Worm (Caenorhabditis elegans) whole organism, L4 larva: Measurements from ENCODE around the gene T05D4.5.

Experiments
- D1046.2 ChIP-seq: fragments of 200-800 bp; sonication (Bioruptor generic); IDR thresholded peaks from 2 replicates; pipeline ENCODE4 v1.3.6; 2022; ENCODE audit warnings: missing genetic modification characterization, missing compliant biosample characterization
- F49E8.2 ChIP-seq: sonication (generic microtip); optimal IDR thresholded peaks from 2 replicates; lab custom pipeline; 2016; ENCODE audit warnings: missing compliant biosample characterization, mild to moderate bottlenecking, missing genetic modification characterization, borderline replicate concordance
- T20F7.1 ChIP-seq: fragments of 200-800 bp; sonication (Bioruptor generic); optimal IDR thresholded peaks from 2 replicates; lab custom pipeline; 2018; ENCODE audit warnings: mild to moderate bottlenecking, missing genetic modification characterization, missing compliant biosample characterization
- aha-1 ChIP-seq: fragments of 150-350 bp; peaks from one replicate; lab custom pipeline; 2014; ENCODE audit warnings: missing biosample characterization, missing genetic modification characterization
- aly-2 ChIP-seq: sonication (generic microtip); optimal IDR thresholded peaks from 2 replicates; lab custom pipeline; 2018; ENCODE audit warnings: missing biosample characterization, missing genetic modification characterization
- ama-1 ChIP-seq: fragments of 150-350 bp; optimal IDR thresholded peaks from 2 replicates; lab custom pipeline; 2014; ENCODE audit warnings: inconsistent platforms, mixed read lengths
- attf-4 ChIP-seq: sonication (generic microtip); optimal IDR thresholded peaks from 3 replicates; lab custom pipeline; 2017; ENCODE audit warnings: missing biosample characterization, missing genetic modification characterization
- ceh-20 ChIP-seq: fragments of 200-800 bp; sonication (Bioruptor generic); IDR thresholded peaks from 2 replicates; pipeline ENCODE4 v1.3.6; 2022; ENCODE audit warnings: missing genetic modification reagents, missing genetic modification characterization, missing compliant biosample characterization
- ceh-28 ChIP-seq: fragments of 150-350 bp; optimal IDR thresholded peaks from 2 replicates; lab custom pipeline; 2014; ENCODE audit warnings: missing biosample characterization, missing genetic modification reagents, missing genetic modification characterization
- ceh-44 ChIP-seq: fragments of 200-800 bp; sonication (Bioruptor generic); IDR thresholded peaks from 2 replicates; pipeline ENCODE4 v1.3.6; 2022; ENCODE audit warnings: missing genetic modification reagents, missing genetic modification characterization, missing compliant biosample characterization
- ceh-62 ChIP-seq: sonication (generic microtip); optimal IDR thresholded peaks from 2 replicates; lab custom pipeline; 2017; ENCODE audit warnings: missing biosample characterization, missing genetic modification characterization
- ctbp-1 ChIP-seq: fragments of 200-800 bp; sonication (Bioruptor generic); IDR thresholded peaks from 2 replicates; pipeline ENCODE4 v1.3.6; 2022; ENCODE audit warnings: missing genetic modification reagents, missing genetic modification characterization, missing compliant biosample characterization
- daf-16 ChIP-seq, 3 experiments: sonication (generic microtip); optimal IDR thresholded peaks; 2 replicates each; lab custom pipeline; 2016 to 2017; ENCODE audit warnings: missing genetic modification characterization in 3 of 3, missing genetic modification reagents in 3 of 3, mild to moderate bottlenecking in 2 of 3, missing compliant biosample characterization in 2 of 3, missing biosample characterization in 1 of 3, moderate library complexity in 1 of 3
- daf-19 ChIP-seq: fragments of 200-800 bp; sonication (Bioruptor generic); conservative IDR thresholded peaks from 2 replicates; pipeline ENCODE4 v1.3.6; 2022; ENCODE audit warnings: missing genetic modification characterization, missing compliant biosample characterization
- daf-8 ChIP-seq: fragments of 200-800 bp; sonication (Bioruptor generic); IDR thresholded peaks from 2 replicates; pipeline ENCODE4 v1.3.6; 2022; ENCODE audit warnings: missing genetic modification characterization, missing compliant biosample characterization
- dmd-6 ChIP-seq: fragments of 200-800 bp; sonication (Bioruptor generic); IDR thresholded peaks from 2 replicates; pipeline ENCODE4 v1.3.6; 2022; ENCODE audit warnings: missing genetic modification reagents, missing genetic modification characterization, missing compliant biosample characterization
- duxl-1 ChIP-seq: sonication (generic microtip); optimal IDR thresholded peaks from 2 replicates; lab custom pipeline; 2016; ENCODE audit warnings: mild to moderate bottlenecking, missing genetic modification characterization, moderate library complexity, missing compliant biosample characterization; ENCODE audit not compliant: poor library complexity
- dve-1 ChIP-seq: sonication (generic microtip); optimal IDR thresholded peaks from 2 replicates; lab custom pipeline; 2017; ENCODE audit warnings: antibody characterized with exemption, mild to moderate bottlenecking, missing genetic modification characterization, missing compliant biosample characterization; ENCODE audit not compliant: insufficient read depth
- egl-27 ChIP-seq: sonication (generic microtip); optimal IDR thresholded peaks from 3 replicates; lab custom pipeline; 2017; ENCODE audit warnings: missing biosample characterization, missing genetic modification reagents, missing genetic modification characterization
- gei-8 ChIP-seq: fragments of 200-800 bp; sonication (Bioruptor generic); optimal IDR thresholded peaks from 2 replicates; lab custom pipeline; 2018; ENCODE audit warnings: mild to moderate bottlenecking, missing genetic modification characterization, missing compliant biosample characterization
- hif-1 ChIP-seq, 2 experiments: sonication (generic microtip); optimal IDR thresholded peaks; 2 replicates each; lab custom pipeline; 2016 to 2017; ENCODE audit warnings: missing compliant biosample characterization in 2 of 2, missing genetic modification characterization in 2 of 2, missing genetic modification reagents in 2 of 2, missing genotype in 2 of 2, mild to moderate bottlenecking in 1 of 2
- hlh-11 ChIP-seq: fragments of 200-800 bp; sonication (Bioruptor generic); optimal IDR thresholded peaks from 2 replicates; lab custom pipeline; 2018; ENCODE audit warnings: mild to moderate bottlenecking, missing genetic modification characterization, missing compliant biosample characterization
- hlh-30 ChIP-seq: sonication (generic microtip); optimal IDR thresholded peaks from 2 replicates; lab custom pipeline; 2017; ENCODE audit warnings: antibody characterized with exemption, mild to moderate bottlenecking, missing genetic modification characterization, missing compliant biosample characterization; ENCODE audit not compliant: insufficient read depth
- lim-7 ChIP-seq: fragments of 200-800 bp; sonication (Bioruptor generic); IDR thresholded peaks from 2 replicates; pipeline ENCODE4 v1.3.6; 2022; ENCODE audit warnings: missing genetic modification characterization, missing compliant biosample characterization
- lin-13 ChIP-seq: fragments of 150-350 bp; optimal IDR thresholded peaks from 2 replicates; lab custom pipeline; 2014; ENCODE audit warnings: missing biosample characterization, missing genetic modification reagents, missing genetic modification characterization
- lin-29 ChIP-seq: fragments of 200-800 bp; sonication (Bioruptor generic); IDR thresholded peaks from 2 replicates; pipeline ENCODE4 v1.3.6; 2022; ENCODE audit warnings: missing genetic modification reagents, missing genetic modification characterization, missing compliant biosample characterization
- lin-39 ChIP-seq: fragments of 150-350 bp; optimal IDR thresholded peaks from 2 replicates; lab custom pipeline; 2014; ENCODE audit warnings: missing biosample characterization, missing genetic modification reagents, missing genetic modification characterization
- lsy-2 ChIP-seq, 2 experiments: fragments of 150-350 bp in 1 of 2; sonication (generic microtip) in 1 of 2; optimal IDR thresholded peaks; 2 replicates each; lab custom pipeline; 2014 to 2017; ENCODE audit warnings: missing biosample characterization in 2 of 2, missing genetic modification characterization in 2 of 2
- mdt-29 ChIP-seq: fragments of 200-800 bp; sonication (Bioruptor generic); IDR thresholded peaks from 2 replicates; pipeline ENCODE4 v1.3.6; 2022; ENCODE audit warnings: missing genetic modification reagents, missing genetic modification characterization, missing compliant biosample characterization
- mep-1 ChIP-seq: fragments of 150-350 bp; sonication (generic microtip); optimal IDR thresholded peaks from 3 replicates; lab custom pipeline; 2014; ENCODE audit warnings: missing biosample characterization, missing genetic modification characterization
- nhr-102 ChIP-seq: sonication (generic microtip); optimal IDR thresholded peaks from 2 replicates; lab custom pipeline; 2016; ENCODE audit warnings: mild to moderate bottlenecking, missing genetic modification characterization, moderate library complexity, missing compliant biosample characterization
- nhr-28 ChIP-seq: fragments of 150-350 bp; optimal IDR thresholded peaks from 2 replicates; lab custom pipeline; 2014; ENCODE audit warnings: missing biosample characterization, missing genetic modification characterization
- pqm-1 ChIP-seq: sonication (generic microtip); optimal IDR thresholded peaks from 2 replicates; lab custom pipeline; 2017; ENCODE audit warnings: missing biosample characterization, missing genetic modification characterization
- rbr-2 ChIP-seq: sonication (generic microtip); optimal IDR thresholded peaks from 2 replicates; lab custom pipeline; 2016; ENCODE audit warnings: missing genotype, missing genetic modification characterization, missing compliant biosample characterization
- saeg-2 ChIP-seq: fragments of 200-800 bp; sonication (Bioruptor generic); IDR thresholded peaks from 2 replicates; pipeline ENCODE4 v1.3.6; 2022; ENCODE audit warnings: missing genetic modification reagents, missing genetic modification characterization, missing compliant biosample characterization
- unc-130 ChIP-seq: sonication (generic microtip); optimal IDR thresholded peaks from 2 replicates; lab custom pipeline; 2016; ENCODE audit warnings: missing genetic modification reagents, missing genetic modification characterization, missing compliant biosample characterization
- unc-62 ChIP-seq, 3 experiments: fragments of 150-350 bp in 1 of 3; sonication (generic microtip); optimal IDR thresholded peaks in 2 of 3; peaks in 1 of 3; 1 replicate in 1 of 3; 2 replicates in 2 of 3; lab custom pipeline; 2014 to 2017; ENCODE audit warnings: missing biosample characterization in 3 of 3, missing genetic modification characterization in 3 of 3, missing genetic modification reagents in 3 of 3, missing genotype in 1 of 3
- vab-7 ChIP-seq: fragments of 200-800 bp; sonication (Bioruptor generic); IDR thresholded peaks from 2 replicates; pipeline ENCODE4 v1.3.6; 2022; ENCODE audit warnings: missing genetic modification reagents, missing genetic modification characterization, missing compliant biosample characterization
- zag-1 ChIP-seq: fragments of 150-350 bp; optimal IDR thresholded peaks from 2 replicates; lab custom pipeline; 2014; ENCODE audit warnings: missing biosample characterization, missing genetic modification characterization
- zip-11 ChIP-seq: fragments of 200-800 bp; sonication (Bioruptor generic); IDR thresholded peaks from 2 replicates; pipeline ENCODE4 v1.3.6; 2022; ENCODE audit warnings: missing genetic modification characterization, missing compliant biosample characterization
- ztf-7 ChIP-seq: fragments of 150-350 bp; optimal IDR thresholded peaks from 2 replicates; lab custom pipeline; 2014; ENCODE audit warnings: missing biosample characterization, missing genetic modification characterization

The T05D4.5 gene

ce11 chrIII:13556039-13556438 is 24.6 kb upstream of the T05D4.5 start:
- TF ChIP-seq aha-1 (tag; lab: Kevin White, UChicago) (peak; percentile 84), pqm-1 (tag; lab: Kevin White, UChicago) (no peak), lin-39 (tag; lab: Kevin White, UChicago) (no peak), ceh-44 (GFP tag; lab: Robert Waterston, UW) (no peak), lin-29 (GFP tag; lab: Robert Waterston, UW) (no peak), daf-16 (GFP tag; optimal IDR thresholded peaks at IDR 0.05; lab: Kevin White, UChicago) (no peak), daf-16 (tag; optimal IDR thresholded peaks at IDR 0.05; lab: Kevin White, UChicago) (no peak), unc-130 (GFP tag; lab: Kevin White, UChicago) (no peak), ceh-62 (tag; lab: Kevin White, UChicago) (no peak), nhr-102 (tag; lab: Kevin White, UChicago) (no peak), lin-13 (GFP tag; lab: Kevin White, UChicago) (no peak), attf-4 (tag; lab: Kevin White, UChicago) (no peak), vab-7 (GFP tag; lab: Robert Waterston, UW) (no peak), hif-1 (tag; optimal IDR thresholded peaks at IDR 0.05; lab: Kevin White, UChicago) (no peak), dmd-6 (GFP tag; lab: Robert Waterston, UW) (no peak), daf-8 (GFP tag; lab: Robert Waterston, UW) (no peak), ztf-7 (tag; lab: Kevin White, UChicago) (no peak), ceh-20 (GFP tag; lab: Robert Waterston, UW) (no peak), F49E8.2 (tag; lab: Kevin White, UChicago) (no peak), duxl-1 (tag; lab: Kevin White, UChicago) (no peak), zip-11 (GFP tag; lab: Robert Waterston, UW) (no peak), egl-27 (tag; lab: Kevin White, UChicago) (no peak), T20F7.1 (no peak), saeg-2 (GFP tag; lab: Robert Waterston, UW) (no peak), gei-8 (GFP tag; lab: Kevin White, UChicago) (no peak), rbr-2 (no peak), ceh-28 (tag; lab: Kevin White, UChicago) (no peak), mdt-29 (GFP tag; lab: Robert Waterston, UW) (0 out of 2 replicates have a peak, but pooled peaks have one; percentile 8), nhr-28 (tag; lab: Kevin White, UChicago) (peak; percentile 10), hlh-30 (tag; lab: Kevin White, UChicago) (peak; percentile 39), hlh-11 (peak; percentile 10)

ce11 chrIII:13560715-13561114 is 19.9 kb upstream of the T05D4.5 start:
- no peak for TF ChIP-seq egl-27 (tag; lab: Kevin White, UChicago)
- TF ChIP-seq, all 104 proteins: peak for 0

- TF ChIP-seq aha-1 (tag; lab: Kevin White, UChicago) (peak; percentile 2), aly-2 (tag; lab: Kevin White, UChicago) (no peak), mep-1 (tag; lab: Kevin White, UChicago) (no peak), daf-8 (GFP tag; lab: Robert Waterston, UW) (no peak)
Measured at ce11 chrIII:13561233-13561632, 19.4 kb upstream of the T05D4.5 start.

ce11 chrIII:13563000-13563522 is 17.6 kb upstream of the T05D4.5 start, which contains the start of gene T05D4.2:
Gene T05D4.2, minus strand, starts transcription at chrIII:13563082.
- TF ChIP-seq ctbp-1 (GFP tag; lab: Robert Waterston, UW) (0 out of 2 replicates have a peak, but pooled peaks have one; percentile 39), zag-1 (tag; lab: Kevin White, UChicago) (no peak), D1046.2 (0 out of 2 replicates have a peak, but pooled peaks have one; percentile 23), daf-19 (GFP tag; lab: Robert Waterston, UW) (0 out of 2 replicates have a peak, but pooled peaks have one; percentile 49), hlh-11 (peak; percentile 11), dve-1 (tag; lab: Kevin White, UChicago) (no peak), mep-1 (tag; lab: Kevin White, UChicago) (peak; percentile 8), ama-1 (lab: Kevin White, UChicago) (peak; percentile 57), unc-62 (GFP tag; optimal IDR thresholded peaks at IDR 0.05 in 1 of 2; lab: Kevin White, UChicago) (peak in 1 of 2 experiments; percentile 97), unc-62 (tag; optimal IDR thresholded peaks at IDR 0.05; lab: Kevin White, UChicago) (no peak), lim-7 (GFP tag; lab: Robert Waterston, UW) (no peak), lsy-2 (tag; optimal IDR thresholded peaks at IDR 0.05; lab: Kevin White, UChicago) (peak in 1 of 2 experiments; percentile 59)
